Worm (Caenorhabditis elegans) whole organism, mixed stage, embryonic: Measurements from ENCODE around the gene Y32B12B.2.

ENCODE experiments used
- ceh-83 ChIP-seq: fragments of 200-800 bp; sonication (Bioruptor generic); optimal IDR thresholded peaks from 2 replicates; lab custom pipeline; 2018; ENCODE audit warnings: mild to moderate bottlenecking, missing genetic modification characterization, missing compliant biosample characterization
- elt-3 ChIP-seq: fragments of 150-350 bp; optimal IDR thresholded peaks from 2 replicates; lab custom pipeline; 2014; ENCODE audit warnings: missing biosample characterization, missing genetic modification characterization
- mab-5 ChIP-seq: fragments of 150-350 bp; optimal IDR thresholded peaks from 2 replicates; lab custom pipeline; 2014; ENCODE audit warnings: missing biosample characterization, missing genetic modification characterization
- snpc-4 ChIP-seq: fragments of 150-350 bp; optimal IDR thresholded peaks from 2 replicates; lab custom pipeline; 2014; ENCODE audit warnings: missing biosample characterization, missing genetic modification characterization
- ztf-11 ChIP-seq: fragments of 150-350 bp; optimal IDR thresholded peaks from 2 replicates; lab custom pipeline; 2014; ENCODE audit warnings: missing biosample characterization, missing genetic modification characterization

- TF ChIP-seq snpc-4 (tag; lab: Kevin White, UChicago) (no peak), elt-3 (tag; lab: Kevin White, UChicago) (no peak), mab-5 (tag; lab: Kevin White, UChicago) (no peak), ztf-11 (tag; lab: Kevin White, UChicago) (no peak), ceh-83 (GFP tag; lab: Kevin White, UChicago) (no peak)
Measured at ce11 chrV:16522242-16522641, 16.0 kb upstream of the Y32B12B.2 start, which contains the start of gene srw-34.
